Fruit fly (Drosophila melanogaster) whole organism, wandering third instar larva: ENCODE data around the gene Clbn.

ENCODE experiments used
- CrebA ChIP-seq: fragments of 200-800 bp; sonication (Bioruptor generic); optimal IDR thresholded peaks from 2 replicates; lab custom pipeline; 2016; ENCODE audit warnings: missing biosample characterization, mild to moderate bottlenecking, missing genetic modification characterization, borderline replicate concordance
- Dif ChIP-seq: fragments of 200-275, 200-300 bp; sonication (Bioruptor generic); optimal IDR thresholded peaks from 2 replicates; lab custom pipeline; 2018; ENCODE audit warnings: missing biosample characterization, missing genetic modification characterization; ENCODE audit not compliant: partially characterized antibody
- GATAd ChIP-seq: sonication (Bioruptor generic); optimal IDR thresholded peaks from 2 replicates; lab custom pipeline; 2016; ENCODE audit warnings: missing biosample characterization, missing genetic modification characterization
- HLH106 ChIP-seq: fragments of 200-800 bp; optimal IDR thresholded peaks from 3 replicates; lab custom pipeline; 2019; ENCODE audit warnings: missing biosample characterization, mild to moderate bottlenecking, missing genetic modification characterization, moderate library complexity
- Hr78 ChIP-seq: fragments of >200 bp; optimal IDR thresholded peaks from 2 replicates; lab custom pipeline; 2017; ENCODE audit warnings: missing biosample characterization, missing genetic modification characterization
- Hr83 ChIP-seq: fragments of 200-300 bp; sonication (Bioruptor generic); optimal IDR thresholded peaks from 2 replicates; lab custom pipeline; 2016; ENCODE audit warnings: missing biosample characterization, mild to moderate bottlenecking, missing genetic modification characterization, moderate library complexity; ENCODE audit not compliant: poor library complexity, severe bottlenecking
- Jra ChIP-seq: sonication (Bioruptor generic); optimal IDR thresholded peaks from 2 replicates; lab custom pipeline; 2016; ENCODE audit warnings: missing biosample characterization, missing genetic modification characterization
- Mio ChIP-seq: sonication (Bioruptor generic); optimal IDR thresholded peaks from 2 replicates; lab custom pipeline; 2016; ENCODE audit warnings: missing biosample characterization, missing genetic modification characterization
- Myc ChIP-seq: fragments of >200 bp; optimal IDR thresholded peaks from 2 replicates; lab custom pipeline; 2017
- OdsH ChIP-seq: fragments of 200-800 bp; sonication (Bioruptor generic); optimal IDR thresholded peaks from 2 replicates; lab custom pipeline; 2016; ENCODE audit warnings: missing biosample characterization, mild to moderate bottlenecking, missing genetic modification characterization
- Rel ChIP-seq, 2 experiments: fragments of 200-800 bp; sonication (Bioruptor generic) in 1 of 2; optimal IDR thresholded peaks; 2 replicates in 1 of 2; 3 replicates in 1 of 2; lab custom pipeline; 2016 to 2019; ENCODE audit warnings: mild to moderate bottlenecking in 2 of 2, missing biosample characterization in 2 of 2, missing genetic modification characterization in 2 of 2, moderate library complexity in 1 of 2
- Sp1 ChIP-seq: fragments of 200-800 bp; sonication (Bioruptor generic); optimal IDR thresholded peaks from 3 replicates; lab custom pipeline; 2019; ENCODE audit warnings: missing biosample characterization, mild to moderate bottlenecking, missing genetic modification characterization, moderate library complexity
- Vsx2 ChIP-seq: fragments of 200-300, 225-300 bp; sonication (Bioruptor generic); optimal IDR thresholded peaks from 2 replicates; lab custom pipeline; 2018; ENCODE audit warnings: missing biosample characterization, missing genetic modification characterization; ENCODE audit not compliant: partially characterized antibody
- br ChIP-seq: fragments of 200-800 bp; sonication (Bioruptor generic); optimal IDR thresholded peaks from 2 replicates; lab custom pipeline; 2016; ENCODE audit warnings: missing biosample characterization, missing genetic modification characterization
- dl ChIP-seq, 2 experiments: fragments of 175-275, 200-275 bp in 1 of 2; fragments of 200-275 bp in 1 of 2; sonication (Bioruptor generic); optimal IDR thresholded peaks; lab custom pipeline; 2018; ENCODE audit warnings: mild to moderate bottlenecking in 2 of 2, missing biosample characterization in 2 of 2, missing genetic modification characterization in 2 of 2, moderate library complexity in 2 of 2; ENCODE audit not compliant: partially characterized antibody in 2 of 2, insufficient read depth in 1 of 2
- dmrt93B ChIP-seq: fragments of 200-800 bp; sonication (Bioruptor generic); optimal IDR thresholded peaks from 2 replicates; lab custom pipeline; 2018; ENCODE audit warnings: missing biosample characterization, mild to moderate bottlenecking, missing genetic modification characterization
- dsf ChIP-seq: sonication (Bioruptor generic); optimal IDR thresholded peaks from 2 replicates; lab custom pipeline; 2016; ENCODE audit warnings: missing biosample characterization, missing genetic modification characterization, borderline replicate concordance
- foxo ChIP-seq, 2 experiments: fragments of 200-800 bp; sonication (Bioruptor generic); optimal IDR thresholded peaks; 2 replicates in 1 of 2; 3 replicates in 1 of 2; lab custom pipeline; 2016 to 2017; ENCODE audit warnings: missing biosample characterization in 2 of 2, missing genetic modification characterization in 2 of 2
- fru ChIP-seq: fragments of 200-800 bp; sonication (Bioruptor generic); optimal IDR thresholded peaks from 3 replicates; lab custom pipeline; 2016; ENCODE audit warnings: missing biosample characterization, mild to moderate bottlenecking, missing genetic modification characterization
- h ChIP-seq: fragments of 200-800 bp; sonication (Bioruptor generic); optimal IDR thresholded peaks from 3 replicates; lab custom pipeline; 2016; ENCODE audit warnings: missing biosample characterization, mild to moderate bottlenecking, missing genetic modification characterization
- lola ChIP-seq: fragments of >200 bp; optimal IDR thresholded peaks from 2 replicates; lab custom pipeline; 2017; ENCODE audit warnings: missing biosample characterization, missing genetic modification characterization
- rgr ChIP-seq: fragments of 200-800 bp; sonication (Bioruptor generic); optimal IDR thresholded peaks from 3 replicates; lab custom pipeline; 2016; ENCODE audit warnings: missing biosample characterization, mild to moderate bottlenecking, missing genetic modification characterization
- sage ChIP-seq: fragments of 200-800 bp; sonication (Bioruptor generic); optimal IDR thresholded peaks from 2 replicates; lab custom pipeline; 2016; ENCODE audit warnings: missing biosample characterization, mild to moderate bottlenecking, missing genetic modification characterization
- tai ChIP-seq: sonication (Bioruptor generic); optimal IDR thresholded peaks from 2 replicates; lab custom pipeline; 2016; ENCODE audit warnings: missing biosample characterization, missing genetic modification characterization
- usp ChIP-seq: fragments of >200 bp; optimal IDR thresholded peaks from 2 replicates; lab custom pipeline; 2017; ENCODE audit warnings: missing biosample characterization, missing genetic modification characterization
- woc ChIP-seq: sonication (Bioruptor generic); optimal IDR thresholded peaks from 2 replicates; lab custom pipeline; 2016; ENCODE audit warnings: missing biosample characterization, mild to moderate bottlenecking, missing genetic modification characterization

The Clbn gene

dm6 chr3R:25127231-25127689 is at the start of gene Clbn, which contains the start of the genes Mocs2A and Mocs2B:
Gene Clbn (plus strand): TSS chr3R:25127502.
Gene Mocs2A (minus strand): TSS chr3R:25127359.
Gene Mocs2B (minus strand): TSS chr3R:25127359.
- peak; percentile 12 for TF ChIP-seq h (GFP tag; lab: Kevin White, UChicago)
- TF ChIP-seq OdsH (GFP tag; lab: Kevin White, UChicago), result no peak
- TF ChIP-seq Jra, result peak; percentile 14
- no peak for TF ChIP-seq dsf (GFP tag; lab: Kevin White, UChicago)

- TF ChIP-seq dmrt93B (GFP tag; lab: Kevin White, UChicago) (no peak), dsf (GFP tag; lab: Kevin White, UChicago) (no peak), Hr78 (GFP tag; lab: Kevin White, UChicago) (no peak), Dif (GFP tag; lab: Kevin White, UChicago) (no peak), lola (no peak), usp (GFP tag; lab: Kevin White, UChicago) (no peak), CrebA (GFP tag; lab: Kevin White, UChicago) (no peak), rgr (GFP tag; lab: Kevin White, UChicago) (no peak), Jra (no peak), Vsx2 (no peak), HLH106 (tag; lab: Kevin White, UChicago) (no peak), Sp1 (GFP tag; lab: Kevin White, UChicago) (no peak), GATAd (no peak), Mio (no peak)
These were observed 48.6 kb upstream of the Clbn start for dm6 chr3R:25078665-25079064.

- TF ChIP-seq sage (no peak), HLH106 (tag; lab: Kevin White, UChicago) (no peak), Hr83 (GFP tag; lab: Kevin White, UChicago) (peak; percentile 57), Dif (GFP tag; lab: Kevin White, UChicago) (peak; percentile 40), dsf (GFP tag; lab: Kevin White, UChicago) (no peak), foxo (GFP tag; optimal IDR thresholded peaks at IDR 0.05; lab: Kevin White, UChicago) (no peak), br (no peak)
These were observed 46.9 kb upstream of the Clbn start for dm6 chr3R:25080446-25080845.

dm6 chr3R:25082348-25082747 is 45.0 kb upstream of the Clbn start, which contains the start of gene fd96Ca:
Gene fd96Ca (plus strand): TSS chr3R:25082684.
- peak; percentile 38 for TF ChIP-seq Dif (GFP tag; lab: Kevin White, UChicago)
- TF ChIP-seq usp (GFP tag; lab: Kevin White, UChicago), result no peak
- no peak for TF ChIP-seq fru
- TF ChIP-seq woc (GFP tag; lab: Kevin White, UChicago), result peak; percentile 38
- TF ChIP-seq Sp1 (GFP tag; lab: Kevin White, UChicago), result no peak
- TF ChIP-seq Vsx2, result peak; percentile 67
- no peak for TF ChIP-seq Myc (lab: Kevin White, UChicago)

dm6 chr3R:25094639-25095038 is 32.7 kb upstream of the Clbn start, which contains the start of gene fd96Cb:
Gene fd96Cb (plus strand): TSS chr3R:25095012.
- TF ChIP-seq dl (GFP tag; optimal IDR thresholded peaks at IDR 0.05; lab: Kevin White, UChicago; ENCODE audit: insufficient read depth in 1 of 2, partially characterized antibody in 2 of 2) (peak; percentile 30 to 74), Vsx2 (peak; percentile 96), Dif (GFP tag; lab: Kevin White, UChicago) (peak; percentile 94), tai (GFP tag; lab: Kevin White, UChicago) (no peak), Rel (GFP tag; optimal IDR thresholded peaks at IDR 0.05; lab: Kevin White, UChicago) (no peak), Rel (tag; optimal IDR thresholded peaks at IDR 0.05; lab: Kevin White, UChicago) (peak; percentile 16), Mio (no peak)
- TF ChIP-seq, all 38 proteins: peak for 4

- peak; percentile 62 for TF ChIP-seq woc (GFP tag; lab: Kevin White, UChicago)
- TF ChIP-seq dmrt93B (GFP tag; lab: Kevin White, UChicago), result no peak
- peak; percentile 19 for TF ChIP-seq Dif (GFP tag; lab: Kevin White, UChicago)
These were observed 29.8 kb upstream of the Clbn start, which contains the start of the genes CG33095 and CG33096 for dm6 chr3R:25097486-25097885. Gene CG33095 (plus strand): TSS chr3R:25097672. Gene CG33096 (plus strand): TSS chr3R:25097672.
